Worm (Caenorhabditis elegans): ENCODE measurements around the gene F57A8.7.

DNA sequence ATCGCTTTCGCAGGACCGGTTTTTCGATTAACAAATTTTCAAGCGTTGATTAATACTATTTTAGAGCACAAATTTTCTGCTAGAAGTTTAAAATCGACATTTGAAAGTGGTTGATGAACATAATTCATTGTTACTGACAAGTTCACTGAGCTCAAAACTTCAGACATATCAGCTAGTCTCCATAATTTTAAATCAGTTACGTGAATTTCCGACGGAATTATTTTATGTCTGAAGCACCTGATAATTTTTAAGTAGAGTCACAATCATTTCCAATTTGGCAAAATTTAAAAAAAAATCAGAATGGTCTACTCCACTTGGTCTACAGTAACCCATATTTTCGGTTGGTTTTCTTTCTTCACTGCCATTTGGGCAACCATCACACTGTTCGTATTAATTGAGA lies 23.7 kb upstream of the F57A8.7 start, which contains the start of gene str-118:
- TF ChIP-seq lin-13 (tag; optimal IDR thresholded peaks at IDR 0.05), result no peak
- TF ChIP-seq mab-5 (tag; optimal IDR thresholded peaks at IDR 0.05), result no peak
- TF ChIP-seq flh-1 (GFP tag; optimal IDR thresholded peaks at IDR 0.05), result no peak
- no peak for TF ChIP-seq unc-39 (tag; optimal IDR thresholded peaks at IDR 0.05)
- no peak for TF ChIP-seq elt-1 (tag; optimal IDR thresholded peaks at IDR 0.05; ENCODE audit: borderline replicate concordance, insufficient read depth)
- TF ChIP-seq mep-1 (tag; optimal IDR thresholded peaks at IDR 0.05), result no peak
- no peak for TF ChIP-seq snpc-4 (tag; optimal IDR thresholded peaks at IDR 0.05)
- TF ChIP-seq ces-1 (GFP tag; optimal IDR thresholded peaks at IDR 0.05), result no peak
- TF ChIP-seq unc-120 (tag; optimal IDR thresholded peaks at IDR 0.05; ENCODE audit: poor library complexity, severe bottlenecking), result no peak
- no peak for TF ChIP-seq ztf-11 (tag; optimal IDR thresholded peaks at IDR 0.05)

Data from whole organism, mixed stage, embryonic.